Fruit fly (Drosophila melanogaster) whole organism, embryonic: ENCODE data around the gene mbm.

Source experiments
- Atf-2 ChIP-seq: fragments of 200-800 bp; sonication (Bioruptor generic); optimal IDR thresholded peaks from 2 replicates; lab custom pipeline; 2016; ENCODE audit warnings: missing biosample characterization, missing genetic modification characterization
- CG11247 ChIP-seq: fragments of 200-800 bp; sonication (Bioruptor generic); IDR thresholded peaks from 2 replicates; pipeline ENCODE4 v1.3.6; 2022; ENCODE audit warnings: missing biosample characterization, missing genetic modification characterization
- CG1233 ChIP-seq: fragments of 200-800 bp; sonication (Bioruptor generic); optimal IDR thresholded peaks from 4 replicates; lab custom pipeline; 2018; ENCODE audit warnings: missing biosample characterization, mild to moderate bottlenecking, missing genetic modification characterization
- CG12659 ChIP-seq: fragments of 200-800 bp; sonication (Bioruptor generic); optimal IDR thresholded peaks from 3 replicates; lab custom pipeline; 2017; ENCODE audit warnings: mild to moderate bottlenecking, missing biosample characterization, missing genetic modification reagents, missing genetic modification characterization
- CG13775 ChIP-seq: fragments of 200-800 bp; sonication (Bioruptor generic); optimal IDR thresholded peaks from 3 replicates; lab custom pipeline; 2017; ENCODE audit warnings: missing biosample characterization, mild to moderate bottlenecking, missing genetic modification characterization
- CG14667 ChIP-seq: fragments of 200-800 bp; sonication (Bioruptor generic); IDR thresholded peaks from 2 replicates; pipeline ENCODE4 v1.3.6; 2022; ENCODE audit warnings: missing biosample characterization, missing genetic modification characterization
- CG1647 ChIP-seq: fragments of 200-800 bp; sonication (Bioruptor generic); optimal IDR thresholded peaks from 3 replicates; lab custom pipeline; 2016; ENCODE audit warnings: missing biosample characterization, missing genetic modification characterization
- CG17328 ChIP-seq: fragments of 200-800 bp; sonication (Bioruptor generic); IDR thresholded peaks from 2 replicates; pipeline ENCODE4 v1.3.6; 2022; ENCODE audit warnings: missing biosample characterization, missing genetic modification characterization
- CG17829 ChIP-seq: fragments of 200-800 bp; optimal IDR thresholded peaks from 2 replicates; lab custom pipeline; 2019; ENCODE audit warnings: missing biosample characterization, mild to moderate bottlenecking, missing genetic modification characterization, moderate library complexity
- CG1792 ChIP-seq: fragments of 200-800 bp; sonication (Bioruptor generic); optimal IDR thresholded peaks from 2 replicates; lab custom pipeline; 2016; ENCODE audit warnings: missing biosample characterization, missing genetic modification characterization
- CG18011 ChIP-seq: fragments of 200-800 bp; sonication (Bioruptor generic); optimal IDR thresholded peaks from 2 replicates; lab custom pipeline; 2017; ENCODE audit warnings: missing biosample characterization, missing genetic modification characterization, mild to moderate bottlenecking, moderate library complexity, missing genotype
- CG2875 ChIP-seq: fragments of 200-800 bp; sonication (Bioruptor generic); optimal IDR thresholded peaks from 2 replicates; lab custom pipeline; 2017; ENCODE audit warnings: missing biosample characterization, mild to moderate bottlenecking, missing genetic modification characterization, missing genetic modification reagents
- CG30020 ChIP-seq: fragments of 200-800 bp; optimal IDR thresholded peaks from 2 replicates; lab custom pipeline; 2019; ENCODE audit warnings: missing biosample characterization, mild to moderate bottlenecking, missing genetic modification characterization, moderate library complexity
- CG3065 ChIP-seq: fragments of 200-800 bp; sonication (Bioruptor generic); optimal IDR thresholded peaks from 2 replicates; lab custom pipeline; 2016; ENCODE audit warnings: missing biosample characterization, missing genetic modification characterization
- CG4328 ChIP-seq: fragments of 200-800 bp; sonication (Bioruptor generic); optimal IDR thresholded peaks from 3 replicates; lab custom pipeline; 2017; ENCODE audit warnings: missing biosample characterization, missing genetic modification reagents, missing genetic modification characterization
- CG7372 ChIP-seq: fragments of 200-800 bp; sonication (Bioruptor generic); IDR thresholded peaks from 2 replicates; pipeline ENCODE4 v1.3.6; 2022; ENCODE audit warnings: missing biosample characterization, missing genetic modification characterization
- CG7745 ChIP-seq: fragments of 200-800 bp; sonication (Bioruptor generic); optimal IDR thresholded peaks from 2 replicates; lab custom pipeline; 2018; ENCODE audit warnings: missing biosample characterization, mild to moderate bottlenecking, missing genetic modification characterization, moderate library complexity
- CG9876 ChIP-seq: fragments of 200-800 bp; sonication (Bioruptor generic); optimal IDR thresholded peaks from 2 replicates; lab custom pipeline; 2016; ENCODE audit warnings: missing biosample characterization, missing genetic modification characterization
- CG9932 ChIP-seq: fragments of 200-800 bp; sonication (Bioruptor generic); IDR thresholded peaks from 2 replicates; pipeline ENCODE4 v1.3.6; 2022; ENCODE audit warnings: missing biosample characterization, missing genetic modification characterization
- CoRest ChIP-seq: fragments of 200-800 bp; sonication (Bioruptor generic); optimal IDR thresholded peaks from 3 replicates; lab custom pipeline; 2018; ENCODE audit warnings: missing biosample characterization, mild to moderate bottlenecking, missing genetic modification characterization, moderate library complexity
- D ChIP-seq, 2 experiments: fragments of 200-800 bp in 1 of 2; fragments of >200 bp in 1 of 2; sonication (Bioruptor generic) in 1 of 2; optimal IDR thresholded peaks; 2 replicates in 1 of 2; 3 replicates in 1 of 2; lab custom pipeline; 2017; ENCODE audit warnings: mild to moderate bottlenecking in 1 of 2, missing biosample characterization in 1 of 2, missing genetic modification characterization in 1 of 2, missing genetic modification reagents in 1 of 2
- Dbx ChIP-seq: fragments of 200-800 bp; sonication (Bioruptor generic); IDR thresholded peaks from 3 replicates; pipeline ENCODE4 v1.3.6; 2022; ENCODE audit warnings: missing biosample characterization, missing genetic modification characterization
- Dek ChIP-seq: fragments of 200-800 bp; sonication (Bioruptor generic); optimal IDR thresholded peaks from 3 replicates; lab custom pipeline; 2019; ENCODE audit warnings: missing biosample characterization, mild to moderate bottlenecking, missing genetic modification characterization, moderate library complexity
- Dfd ChIP-seq, 2 experiments: fragments of >200 bp; optimal IDR thresholded peaks; 2 replicates each; lab custom pipeline; 2017; ENCODE audit warnings: missing biosample characterization in 2 of 2, missing genetic modification characterization in 2 of 2
- Fer3 ChIP-seq: fragments of 200-800 bp; sonication (Bioruptor generic); optimal IDR thresholded peaks from 2 replicates; lab custom pipeline; 2018; ENCODE audit warnings: missing biosample characterization, mild to moderate bottlenecking, missing genetic modification characterization, moderate library complexity
- HLH3B ChIP-seq: fragments of 200-800 bp; sonication (Bioruptor generic); IDR thresholded peaks from 2 replicates; pipeline ENCODE4 v1.3.6; 2022; ENCODE audit warnings: missing biosample characterization, missing genetic modification characterization
- Hr78 ChIP-seq, 2 experiments: fragments of 200-800 bp in 1 of 2; fragments of >200 bp in 1 of 2; sonication (Bioruptor generic) in 1 of 2; optimal IDR thresholded peaks; 2 replicates each; lab custom pipeline; 2017 to 2019; ENCODE audit warnings: missing biosample characterization in 2 of 2, missing genetic modification characterization in 2 of 2, mild to moderate bottlenecking in 1 of 2, moderate library complexity in 1 of 2
- Meics ChIP-seq: fragments of 200-800 bp; sonication (Bioruptor generic); optimal IDR thresholded peaks from 2 replicates; lab custom pipeline; 2017; ENCODE audit warnings: missing biosample characterization, mild to moderate bottlenecking, missing genetic modification characterization
- Mrtf ChIP-seq: fragments of 200-800 bp; sonication (Bioruptor generic); IDR thresholded peaks from 3 replicates; pipeline ENCODE4 v1.3.6; 2022; ENCODE audit warnings: missing biosample characterization, missing genetic modification characterization
- Side ChIP-seq: fragments of 200-800 bp; sonication (Bioruptor generic); optimal IDR thresholded peaks from 2 replicates; lab custom pipeline; 2016; ENCODE audit warnings: missing biosample characterization, missing genetic modification characterization
- ap ChIP-seq: fragments of 200-800 bp; sonication (Bioruptor generic); IDR thresholded peaks from 2 replicates; pipeline ENCODE4 v1.3.6; 2022; ENCODE audit warnings: missing biosample characterization, missing genetic modification characterization
- ash1 ChIP-seq: fragments of 200-800 bp; sonication (Bioruptor generic); optimal IDR thresholded peaks from 2 replicates; lab custom pipeline; 2018; ENCODE audit warnings: missing biosample characterization, mild to moderate bottlenecking, missing genetic modification characterization
- ci ChIP-seq: fragments of 200-800 bp; sonication (Bioruptor generic); IDR thresholded peaks from 3 replicates; pipeline ENCODE4 v1.3.6; 2022; ENCODE audit warnings: missing biosample characterization, missing genetic modification characterization
- fd102C ChIP-seq: fragments of 200-800 bp; sonication (Bioruptor generic); optimal IDR thresholded peaks from 2 replicates; lab custom pipeline; 2018; ENCODE audit warnings: missing biosample characterization, mild to moderate bottlenecking, missing genetic modification characterization, moderate library complexity
- fd96Cb ChIP-seq: fragments of 200-800 bp; sonication (Bioruptor generic); optimal IDR thresholded peaks from 2 replicates; lab custom pipeline; 2018; ENCODE audit warnings: missing biosample characterization, mild to moderate bottlenecking, missing genetic modification characterization, moderate library complexity
- gem ChIP-seq: fragments of 200-800 bp; sonication (Bioruptor generic); optimal IDR thresholded peaks from 2 replicates; lab custom pipeline; 2019; ENCODE audit warnings: missing biosample characterization, mild to moderate bottlenecking, missing genetic modification characterization, moderate library complexity
- hkb ChIP-seq, 2 experiments: fragments of 200-800 bp in 1 of 2; fragments of >200 bp in 1 of 2; sonication (Bioruptor generic) in 1 of 2; IDR thresholded peaks in 1 of 2; optimal IDR thresholded peaks in 1 of 2; 2 replicates each; pipeline versions ENCODE4 v1.3.6 to Lab custom; 2017 to 2022; ENCODE audit warnings: missing biosample characterization in 1 of 2, missing genetic modification characterization in 1 of 2
- hth ChIP-seq: fragments of >200 bp; optimal IDR thresholded peaks from 2 replicates; lab custom pipeline; 2017; ENCODE audit warnings: inconsistent platforms
- maf-S ChIP-seq: fragments of 200-800 bp; sonication (Bioruptor generic); optimal IDR thresholded peaks from 2 replicates; lab custom pipeline; 2016; ENCODE audit warnings: missing biosample characterization, missing genetic modification characterization
- nom ChIP-seq: fragments of 200-800 bp; sonication (Bioruptor generic); optimal IDR thresholded peaks from 2 replicates; lab custom pipeline; 2017; ENCODE audit warnings: missing biosample characterization, missing genetic modification characterization, mild to moderate bottlenecking, moderate library complexity, missing genetic modification reagents
- onecut ChIP-seq: fragments of 200-800 bp; sonication (Bioruptor generic); IDR thresholded peaks from 2 replicates; pipeline ENCODE4 v1.3.6; 2022; ENCODE audit warnings: missing biosample characterization, missing genetic modification characterization
- pnt ChIP-seq: fragments of 200-800 bp; sonication (Bioruptor generic); optimal IDR thresholded peaks from 3 replicates; lab custom pipeline; 2016; ENCODE audit warnings: missing biosample characterization, missing genetic modification characterization
- ro ChIP-seq: fragments of 200-800 bp; sonication (Bioruptor generic); IDR thresholded peaks from 2 replicates; pipeline ENCODE4 v1.3.6; 2022; ENCODE audit warnings: missing biosample characterization, missing genetic modification characterization
- sima ChIP-seq: fragments of 200-800 bp; sonication (Bioruptor generic); optimal IDR thresholded peaks from 2 replicates; lab custom pipeline; 2016; ENCODE audit warnings: missing biosample characterization, missing genetic modification characterization
- slbo ChIP-seq: fragments of 200-800 bp; sonication (Bioruptor generic); IDR thresholded peaks from 2 replicates; pipeline ENCODE4 v1.3.6; 2022; ENCODE audit warnings: missing biosample characterization, missing genetic modification characterization
- so ChIP-seq: fragments of 200-800 bp; sonication (Bioruptor generic); IDR thresholded peaks from 3 replicates; pipeline ENCODE4 v1.3.6; 2022; ENCODE audit warnings: missing biosample characterization, missing genetic modification characterization
- sob ChIP-seq: fragments of 200-800 bp; sonication (Bioruptor generic); IDR thresholded peaks from 2 replicates; pipeline ENCODE4 v1.3.6; 2022; ENCODE audit warnings: missing biosample characterization, missing genetic modification characterization
- tgo ChIP-seq: fragments of 200-800 bp; sonication (Bioruptor generic); IDR thresholded peaks from 3 replicates; pipeline ENCODE4 v1.3.6; 2022; ENCODE audit warnings: missing biosample characterization, missing genetic modification characterization
- twi ChIP-seq: fragments of 200-800 bp; optimal IDR thresholded peaks from 2 replicates; lab custom pipeline; 2019; ENCODE audit warnings: missing biosample characterization, mild to moderate bottlenecking, missing genetic modification characterization, moderate library complexity
- unc-4 ChIP-seq: fragments of 200-800 bp; sonication (Bioruptor generic); IDR thresholded peaks from 2 replicates; pipeline ENCODE4 v1.3.6; 2022; ENCODE audit warnings: missing biosample characterization, missing genetic modification characterization; ENCODE audit not compliant: partially characterized antibody

Gene mbm

dm6 chr2L:283071-283482, 9.6 kb upstream of the mbm start, which contains the start of gene CG11601 (continued):
- peak; percentile 18; the same call in 1 of the 2 replicates for TF ChIP-seq CG11247 (GFP tag; lab: Robert Waterston, UW)
- no peak for TF ChIP-seq CG14667 (GFP tag; lab: Robert Waterston, UW)
- TF ChIP-seq CG18011 (GFP tag; lab: Kevin White, UChicago), result no peak
- no peak for TF ChIP-seq CG1647 (GFP tag; lab: Kevin White, UChicago)
- TF ChIP-seq CG17328 (GFP tag; lab: Robert Waterston, UW), result peak; percentile 53; the same call in 1 of the 2 replicates
- TF ChIP-seq fd96Cb, result no peak
- TF ChIP-seq HLH3B (GFP tag; lab: Robert Waterston, UW), result no peak
- TF ChIP-seq tgo (GFP tag; lab: Robert Waterston, UW), result 0 out of 3 replicates have a peak, but pooled peaks have one; percentile 14
- no peak for TF ChIP-seq gem
- no peak for TF ChIP-seq CG7745 (tag; lab: Kevin White, UChicago)
- peak; percentile 62; the same call in 2 of the 3 replicates for TF ChIP-seq Dbx (GFP tag; lab: Robert Waterston, UW)
- no peak for TF ChIP-seq Fer3
- no peak for TF ChIP-seq hth (lab: Kevin White, UChicago)
- peak; percentile 58; the same call in 1 of the 3 replicates for TF ChIP-seq ci (GFP tag; lab: Robert Waterston, UW)
- TF ChIP-seq ro (GFP tag; lab: Robert Waterston, UW), result no peak
- 0 out of 2 replicates have a peak, but pooled peaks have one; percentile 24 for TF ChIP-seq unc-4
- TF ChIP-seq CG4328 (GFP tag; lab: Kevin White, UChicago), result no peak
- TF ChIP-seq ap, result no peak
- no peak for TF ChIP-seq fd102C (GFP tag; lab: Kevin White, UChicago)
- TF ChIP-seq Mrtf (GFP tag; lab: Robert Waterston, UW), result no peak
- TF ChIP-seq CG3065 (GFP tag; lab: Kevin White, UChicago), result peak; percentile 13
- peak; percentile 10 for TF ChIP-seq Side (GFP tag; lab: Kevin White, UChicago)
- no peak for TF ChIP-seq D (optimal IDR thresholded peaks at IDR 0.05; lab: Kevin White, UChicago)
- TF ChIP-seq D (GFP tag; optimal IDR thresholded peaks at IDR 0.05; lab: Kevin White, UChicago), result no peak
- peak; percentile 49 for TF ChIP-seq CG12659
- peak; percentile 39 for TF ChIP-seq CoRest (tag; lab: Kevin White, UChicago)
- TF ChIP-seq CG1233 (GFP tag; lab: Kevin White, UChicago), result no peak
- peak; percentile 55 for TF ChIP-seq hkb (optimal IDR thresholded peaks at IDR 0.05; lab: Kevin White, UChicago)
- TF ChIP-seq hkb (GFP tag; IDR thresholded peaks at IDR 0.05; lab: Robert Waterston, UW), result no peak
- TF ChIP-seq sob (GFP tag; lab: Robert Waterston, UW), result peak; percentile 50; the same call in 1 of the 2 replicates
- no peak for TF ChIP-seq twi (tag; lab: Kevin White, UChicago)
- no peak for TF ChIP-seq so (GFP tag; lab: Robert Waterston, UW)
- TF ChIP-seq Hr78 (GFP tag; optimal IDR thresholded peaks at IDR 0.05; lab: Kevin White, UChicago), result peak in 1 of 2 experiments; percentile 1
- no peak for TF ChIP-seq ash1 (GFP tag; lab: Kevin White, UChicago)
- no peak for TF ChIP-seq Atf-2
- TF ChIP-seq CG7372 (GFP tag; lab: Robert Waterston, UW), result no peak
- TF ChIP-seq Dek, result no peak
- TF ChIP-seq CG9932 (GFP tag; lab: Robert Waterston, UW), result peak; percentile 49
- peak; percentile 15 for TF ChIP-seq CG30020 (tag; lab: Kevin White, UChicago)
- TF ChIP-seq pnt (GFP tag; lab: Kevin White, UChicago), result peak; percentile 0
- peak; percentile 38 for TF ChIP-seq CG13775 (GFP tag; lab: Kevin White, UChicago)
- TF ChIP-seq Meics (GFP tag; lab: Kevin White, UChicago), result no peak
- peak; percentile 84 for TF ChIP-seq nom (GFP tag; lab: Kevin White, UChicago)
- peak; percentile 33 for TF ChIP-seq maf-S
- no peak for TF ChIP-seq CG2875 (GFP tag; lab: Kevin White, UChicago)
- TF ChIP-seq CG17829 (tag; lab: Kevin White, UChicago), result peak; percentile 34
- TF ChIP-seq Dfd (GFP tag; optimal IDR thresholded peaks at IDR 0.05; lab: Kevin White, UChicago), result no peak
- TF ChIP-seq onecut (GFP tag; lab: Robert Waterston, UW), result peak; percentile 47
- TF ChIP-seq CG9876, result peak; percentile 38
- peak; percentile 70 for TF ChIP-seq CG1792 (GFP tag; lab: Kevin White, UChicago)
- peak; percentile 57 for TF ChIP-seq slbo (GFP tag; lab: Robert Waterston, UW)
- no peak for TF ChIP-seq sima
